Worm (Caenorhabditis elegans): ENCODE data around the gene F54F12.1.

- no peak for TF ChIP-seq M03D4.4 (tag; optimal IDR thresholded peaks at IDR 0.05)
- no peak for TF ChIP-seq blmp-1 (tag; optimal IDR thresholded peaks at IDR 0.05)
- TF ChIP-seq ceh-39 (tag; optimal IDR thresholded peaks at IDR 0.05): no peak
- no peak for TF ChIP-seq lin-32 (GFP tag; optimal IDR thresholded peaks at IDR 0.05)
- TF ChIP-seq pha-4 (tag; optimal IDR thresholded peaks at IDR 0.05): no peak
- TF ChIP-seq unc-62 (GFP tag; optimal IDR thresholded peaks at IDR 0.05): no peak
- TF ChIP-seq elt-1 (tag; optimal IDR thresholded peaks at IDR 0.05; ENCODE audit: borderline replicate concordance, insufficient read depth): no peak
- no peak for TF ChIP-seq hlh-1 (tag; optimal IDR thresholded peaks at IDR 0.05)
- TF ChIP-seq mls-2 (tag; optimal IDR thresholded peaks at IDR 0.05): no peak
These were observed 15.5 kb downstream of the F54F12.1 start, which contains the start of gene F54F12.2 for ce11 chrIII:13039739-13040138.

Measured in whole organism, mixed stage, embryonic.